Fruit fly (Drosophila melanogaster): ENCODE results near the gene Ir94c.
A peak's percentile ranks its signal among the peaks of the same experiment; 100 is the strongest.

Gene Ir94c

dm6 chr3R:22139113-22139512 lies 19.9 kb upstream of the Ir94c start (continued):
- TF ChIP-seq da (GFP tag; optimal IDR thresholded peaks at IDR 0.05), result peak; percentile 30
- TF ChIP-seq Stat92E (GFP tag; optimal IDR thresholded peaks at IDR 0.05), result no peak
- TF ChIP-seq her (GFP tag; optimal IDR thresholded peaks at IDR 0.05), result peak; percentile 40
- peak; percentile 1 for TF ChIP-seq Myb (GFP tag; optimal IDR thresholded peaks at IDR 0.05)
- TF ChIP-seq CG13296 (GFP tag; optimal IDR thresholded peaks at IDR 0.05), result no peak
- TF ChIP-seq H15 (GFP tag; IDR thresholded peaks at IDR 0.05), result peak; percentile 48; the same call in 1 of the 3 replicates
- TF ChIP-seq croc (GFP tag; conservative IDR thresholded peaks at IDR 0.05), result peak; percentile 59
- TF ChIP-seq CG13287 (GFP tag; IDR thresholded peaks at IDR 0.05; ENCODE audit: partially characterized antibody), result no peak
- no peak for TF ChIP-seq D19B (GFP tag; optimal IDR thresholded peaks at IDR 0.05)
- no peak for TF ChIP-seq Dp (GFP tag; optimal IDR thresholded peaks at IDR 0.05)
- peak; percentile 76 for TF ChIP-seq CG4404 (GFP tag; IDR thresholded peaks at IDR 0.05)
- TF ChIP-seq CG30403 (GFP tag; optimal IDR thresholded peaks at IDR 0.05), result peak; percentile 65
- peak; percentile 59 for TF ChIP-seq slp2 (GFP tag; optimal IDR thresholded peaks at IDR 0.05)
- TF ChIP-seq maf-S (GFP tag; optimal IDR thresholded peaks at IDR 0.05), result peak; percentile 35
- peak; percentile 44; the same call in 1 of the 2 replicates for TF ChIP-seq CG10321 (GFP tag; IDR thresholded peaks at IDR 0.05)
- TF ChIP-seq gsb (GFP tag; IDR thresholded peaks at IDR 0.05), result no peak
- TF ChIP-seq Camta (GFP tag; optimal IDR thresholded peaks at IDR 0.05), result peak; percentile 67
- TF ChIP-seq caup (GFP tag; optimal IDR thresholded peaks at IDR 0.05; ENCODE audit: severe bottlenecking), result peak; percentile 72
- TF ChIP-seq CG8924 (tag; optimal IDR thresholded peaks at IDR 0.05), result peak; percentile 44
- TF ChIP-seq ab (GFP tag; optimal IDR thresholded peaks at IDR 0.05), result no peak
- TF ChIP-seq CG10543 (GFP tag; optimal IDR thresholded peaks at IDR 0.05), result no peak
- no peak for TF ChIP-seq nau (GFP tag; optimal IDR thresholded peaks at IDR 0.05)
- TF ChIP-seq ap (GFP tag; IDR thresholded peaks at IDR 0.05), result peak; percentile 66
- peak; percentile 31 for TF ChIP-seq tap (tag; optimal IDR thresholded peaks at IDR 0.05)
- TF ChIP-seq Mes4 (GFP tag; optimal IDR thresholded peaks at IDR 0.05), result peak; percentile 20
- peak; percentile 56; the same call in 1 of the 2 replicates for TF ChIP-seq sim (GFP tag; IDR thresholded peaks at IDR 0.05)
- peak; percentile 94 for TF ChIP-seq chm (GFP tag; IDR thresholded peaks at IDR 0.05)
- no peak for TF ChIP-seq ato (GFP tag; IDR thresholded peaks at IDR 0.05; ENCODE audit: partially characterized antibody)
- TF ChIP-seq dan (GFP tag; IDR thresholded peaks at IDR 0.05), result peak; percentile 67
- peak; percentile 57 for TF ChIP-seq wor (GFP tag; IDR thresholded peaks at IDR 0.05)
- peak; percentile 64 for TF ChIP-seq CG2875 (GFP tag; optimal IDR thresholded peaks at IDR 0.05)
- TF ChIP-seq eve (GFP tag; optimal IDR thresholded peaks at IDR 0.05), result peak in 1 of 2 experiments; percentile 78
- no peak for TF ChIP-seq Vsx1 (GFP tag; optimal IDR thresholded peaks at IDR 0.05)
- peak; percentile 60 for TF ChIP-seq onecut (GFP tag; IDR thresholded peaks at IDR 0.05)
- TF ChIP-seq Hr39 (optimal IDR thresholded peaks at IDR 0.05), result no peak
- TF ChIP-seq CG18619 (GFP tag; optimal IDR thresholded peaks at IDR 0.05), result peak; percentile 36
- peak; percentile 60 for TF ChIP-seq B-H1 (GFP tag; IDR thresholded peaks at IDR 0.05)
- no peak for TF ChIP-seq YL-1 (GFP tag; optimal IDR thresholded peaks at IDR 0.05)
- TF ChIP-seq NfI (GFP tag; optimal IDR thresholded peaks at IDR 0.05), result peak; percentile 37
- TF ChIP-seq Mad (GFP tag; optimal IDR thresholded peaks at IDR 0.05), result peak; percentile 42
- TF ChIP-seq CG11504 (tag; optimal IDR thresholded peaks at IDR 0.05), result peak; percentile 67
- peak; percentile 76 for TF ChIP-seq H2.0 (GFP tag; IDR thresholded peaks at IDR 0.05)
- no peak for TF ChIP-seq Nf-YB (GFP tag; optimal IDR thresholded peaks at IDR 0.05)
- TF ChIP-seq ac (GFP tag; optimal IDR thresholded peaks at IDR 0.05), result peak; percentile 67
- TF ChIP-seq tgo (GFP tag; IDR thresholded peaks at IDR 0.05), result peak; percentile 63
- no peak for TF ChIP-seq Deaf1 (tag; optimal IDR thresholded peaks at IDR 0.05)
- peak; percentile 38 for TF ChIP-seq CG10565 (GFP tag; optimal IDR thresholded peaks at IDR 0.05)
- TF ChIP-seq CG2199 (GFP tag; IDR thresholded peaks at IDR 0.05), result peak; percentile 66; the same call in 1 of the 3 replicates
- peak; percentile 74 for TF ChIP-seq nmo (GFP tag; optimal IDR thresholded peaks at IDR 0.05)
- no peak for TF ChIP-seq zfh2 (GFP tag; optimal IDR thresholded peaks at IDR 0.05)
- TF ChIP-seq gsb-n (tag; optimal IDR thresholded peaks at IDR 0.05), result peak; percentile 72

Data from whole organism, embryonic.